Fruit fly (Drosophila melanogaster) whole organism, pupa: Measurements from ENCODE around the gene CG42749.

Source experiments
- CG10348 ChIP-seq: fragments of 200-800 bp; sonication (Bioruptor generic); IDR thresholded peaks from 2 replicates; pipeline ENCODE4 v1.3.6; 2022; ENCODE audit warnings: missing biosample characterization, missing genetic modification characterization
- CG12605 ChIP-seq: fragments of 200-800 bp; sonication (Bioruptor generic); IDR thresholded peaks from 2 replicates; pipeline ENCODE4 v1.3.6; 2022; ENCODE audit warnings: missing biosample characterization, missing genetic modification characterization
- CG13204 ChIP-seq: fragments of 200-800 bp; sonication (Bioruptor generic); optimal IDR thresholded peaks from 2 replicates; lab custom pipeline; 2018; ENCODE audit warnings: missing biosample characterization, mild to moderate bottlenecking, missing genetic modification characterization, moderate library complexity
- CG14655 ChIP-seq: fragments of 200-800 bp; sonication (Bioruptor generic); optimal IDR thresholded peaks from 3 replicates; lab custom pipeline; 2017; ENCODE audit warnings: mild to moderate bottlenecking, missing biosample characterization, missing genetic modification reagents, missing genetic modification characterization
- CG15710 ChIP-seq: fragments of 200-800 bp; sonication (Bioruptor generic); optimal IDR thresholded peaks from 2 replicates; lab custom pipeline; 2018; ENCODE audit warnings: missing biosample characterization, mild to moderate bottlenecking, missing genetic modification characterization, moderate library complexity
- CG17806 ChIP-seq: fragments of 200-800 bp; sonication (Bioruptor generic); optimal IDR thresholded peaks from 2 replicates; lab custom pipeline; 2018; ENCODE audit warnings: missing biosample characterization, mild to moderate bottlenecking, missing genetic modification characterization, moderate library complexity
- CG32121 ChIP-seq: fragments of 200-800 bp; sonication (Bioruptor generic); IDR thresholded peaks from 2 replicates; pipeline ENCODE4 v1.3.6; 2022; ENCODE audit warnings: missing biosample characterization, missing genetic modification characterization
- CG34367 ChIP-seq: fragments of 200-800 bp; sonication (Bioruptor generic); optimal IDR thresholded peaks from 2 replicates; lab custom pipeline; 2018; ENCODE audit warnings: missing biosample characterization, mild to moderate bottlenecking, missing genetic modification characterization
- CG4496 ChIP-seq: fragments of 200-800 bp; sonication (Bioruptor generic); IDR thresholded peaks from 3 replicates; pipeline ENCODE4 v1.3.6; 2022; ENCODE audit warnings: missing biosample characterization, missing genetic modification characterization
- CG8159 ChIP-seq: fragments of 200-800 bp; sonication (Bioruptor generic); optimal IDR thresholded peaks from 3 replicates; lab custom pipeline; 2018; ENCODE audit warnings: missing biosample characterization, mild to moderate bottlenecking, missing genetic modification characterization, moderate library complexity
- CG8301 ChIP-seq: fragments of 200-800 bp; sonication (Bioruptor generic); optimal IDR thresholded peaks from 2 replicates; lab custom pipeline; 2018; ENCODE audit warnings: missing biosample characterization, mild to moderate bottlenecking, missing genetic modification characterization
- CG9948 ChIP-seq: fragments of 200-800 bp; sonication (Bioruptor generic); optimal IDR thresholded peaks from 2 replicates; lab custom pipeline; 2018; ENCODE audit warnings: missing biosample characterization, mild to moderate bottlenecking, missing genetic modification characterization, moderate library complexity
- D1 ChIP-seq: fragments of 200-800 bp; sonication (Bioruptor generic); optimal IDR thresholded peaks from 2 replicates; lab custom pipeline; 2018; ENCODE audit warnings: missing biosample characterization, mild to moderate bottlenecking, missing genetic modification characterization, moderate library complexity
- EcR ChIP-seq: fragments of 200-800 bp; sonication (Bioruptor generic); optimal IDR thresholded peaks from 3 replicates; lab custom pipeline; 2019; ENCODE audit warnings: missing biosample characterization, missing genetic modification characterization, mild to moderate bottlenecking, moderate library complexity, missing genetic modification reagents
- Ets98B ChIP-seq: fragments of 200-800 bp; sonication (Bioruptor generic); IDR thresholded peaks from 2 replicates; pipeline ENCODE4 v1.3.6; 2022; ENCODE audit warnings: missing biosample characterization, missing genetic modification characterization
- Pif1A ChIP-seq: fragments of 200-800 bp; sonication (Bioruptor generic); optimal IDR thresholded peaks from 3 replicates; lab custom pipeline; 2016; ENCODE audit warnings: missing biosample characterization, missing genetic modification characterization
- Pif1B ChIP-seq: fragments of 200-800 bp; sonication (Bioruptor generic); optimal IDR thresholded peaks from 3 replicates; lab custom pipeline; 2016; ENCODE audit warnings: missing biosample characterization, missing genetic modification characterization
- Snoo ChIP-seq: fragments of 200-800 bp; sonication (Bioruptor generic); optimal IDR thresholded peaks from 3 replicates; lab custom pipeline; 2017; ENCODE audit warnings: missing biosample characterization, mild to moderate bottlenecking, missing genetic modification characterization, inconsistent platforms
- fd96Ca ChIP-seq: fragments of 200-800 bp; sonication (Bioruptor generic); IDR thresholded peaks from 3 replicates; pipeline ENCODE4 v1.3.6; 2022; ENCODE audit warnings: missing biosample characterization, missing genetic modification characterization
- gl ChIP-seq: fragments of 200-800 bp; sonication (Bioruptor generic); optimal IDR thresholded peaks from 2 replicates; lab custom pipeline; 2018; ENCODE audit warnings: missing biosample characterization, mild to moderate bottlenecking, missing genetic modification characterization
- rn ChIP-seq: fragments of 200-800 bp; sonication (Bioruptor generic); IDR thresholded peaks from 2 replicates; pipeline ENCODE4 v1.3.6; 2022; ENCODE audit warnings: missing biosample characterization, missing genetic modification characterization

The CG42749 gene

DNA sequence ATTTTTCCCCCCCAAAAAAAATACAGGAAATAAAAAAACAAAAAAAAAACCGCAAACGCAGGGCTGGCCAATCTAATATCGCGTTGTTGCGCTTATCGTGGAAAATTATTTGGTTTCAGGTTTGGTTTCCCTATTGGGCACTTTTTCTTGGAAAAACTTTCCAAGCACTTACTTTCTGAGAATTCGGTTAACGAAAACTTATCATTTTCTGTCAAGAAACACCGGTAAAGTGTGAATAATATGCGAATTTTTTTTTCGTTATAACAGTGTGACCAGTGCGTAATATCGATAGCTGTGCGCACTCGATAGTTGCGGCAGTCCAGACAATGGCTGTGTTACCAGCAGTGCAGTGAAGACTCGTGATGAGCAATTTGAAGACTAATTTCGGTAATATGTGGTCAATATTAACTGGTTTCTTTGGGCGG, 26.6 kb downstream of the CG42749 start, which contains the start of gene Rnp4F:
Gene Rnp4F, minus strand, starts transcription at position 238 of the 425 bp plus-strand sequence.
- TF ChIP-seq CG32121 (peak; percentile 63), CG13204 (GFP tag; lab: Kevin White, UChicago) (no peak), CG4496 (GFP tag; lab: Robert Waterston, UW) (peak; percentile 84; the same call in 2 of the 3 replicates), Ets98B (peak; percentile 60), CG34367 (tag; lab: Kevin White, UChicago) (peak; percentile 58), CG12605 (GFP tag; lab: Robert Waterston, UW) (peak; percentile 54), Snoo (tag; lab: Kevin White, UChicago) (peak; percentile 72), D1 (tag; lab: Kevin White, UChicago) (no peak), CG8301 (tag; lab: Kevin White, UChicago) (no peak), CG8159 (peak; percentile 54), CG10348 (no peak), fd96Ca (GFP tag; lab: Robert Waterston, UW) (peak; percentile 79), gl (tag; lab: Kevin White, UChicago) (peak; percentile 47), CG15710 (tag; lab: Kevin White, UChicago) (peak; percentile 72), rn (no peak), CG17806 (tag; lab: Kevin White, UChicago) (peak; percentile 50), CG9948 (tag; lab: Kevin White, UChicago) (peak; percentile 51)

DNA sequence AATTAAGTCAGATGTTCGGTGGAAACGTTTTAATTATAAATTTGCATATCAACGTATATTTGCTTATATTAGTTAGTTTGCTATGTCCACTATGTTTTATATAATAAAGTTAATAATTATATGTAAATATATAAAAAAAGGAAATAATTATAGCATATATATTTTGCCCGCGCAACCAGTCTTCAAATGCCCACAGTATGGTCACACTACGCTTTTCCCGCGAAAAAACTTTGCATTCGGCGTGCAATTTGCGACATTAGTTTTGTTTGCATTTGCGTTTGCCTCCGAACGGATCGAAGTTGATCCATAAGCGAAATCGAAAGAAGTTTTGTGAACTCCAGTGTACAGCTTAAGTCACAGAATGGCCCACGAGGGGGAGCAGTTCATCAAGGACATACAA, 27.8 kb downstream of the CG42749 start, which contains the start of gene Mcm3:
Gene Mcm3, plus strand, starts transcription at position 220 of the 400 bp plus-strand sequence.
- TF ChIP-seq CG13204 (GFP tag; lab: Kevin White, UChicago) (no peak), rn (no peak), CG32121 (no peak), CG14655 (GFP tag; lab: Kevin White, UChicago) (no peak), CG8159 (no peak), CG10348 (no peak), CG12605 (GFP tag; lab: Robert Waterston, UW) (no peak), CG34367 (tag; lab: Kevin White, UChicago) (no peak), CG15710 (tag; lab: Kevin White, UChicago) (no peak), CG8301 (tag; lab: Kevin White, UChicago) (no peak)
- TF ChIP-seq, all 21 proteins: peak for 0

DNA sequence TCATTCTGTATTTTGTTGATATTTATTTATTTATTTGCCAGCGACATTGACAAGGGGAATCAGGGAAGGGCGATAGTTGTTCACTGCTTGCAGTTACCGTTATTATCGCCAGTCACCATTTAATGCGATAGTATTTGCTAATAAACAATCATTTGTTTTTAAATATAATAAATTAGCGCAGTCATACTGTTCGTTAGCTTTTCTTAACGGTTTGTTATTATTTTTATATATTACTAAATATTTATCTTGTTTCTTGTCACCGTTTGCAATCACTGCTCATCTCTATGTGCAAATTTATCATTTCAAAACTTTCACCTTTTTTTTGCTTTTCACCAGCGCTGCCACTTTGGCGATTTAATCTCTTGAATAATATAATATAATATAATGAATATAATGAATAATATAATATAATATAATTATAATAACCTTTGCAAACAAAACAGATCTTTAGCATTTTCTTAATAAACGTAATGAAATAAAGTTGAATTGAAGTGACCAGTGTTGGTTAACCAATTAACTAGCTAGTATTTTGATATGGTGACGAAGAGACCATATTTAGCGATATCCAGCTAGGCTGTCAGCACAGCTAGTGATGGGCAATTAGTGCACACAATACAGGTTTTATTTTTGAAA, 33.5 kb downstream of the CG42749 start, which contains the start of the genes CG3309 and XRCC1:
Gene CG3309, minus strand, starts transcription at position 82 of the 633 bp plus-strand sequence.
Gene XRCC1, plus strand, starts transcription at position 611 of the 633 bp plus-strand sequence.
- TF ChIP-seq Pif1B (GFP tag; lab: Kevin White, UChicago) = no peak
- TF ChIP-seq Ets98B = peak; percentile 2; the same call in 1 of the 2 replicates
- peak; percentile 14 for TF ChIP-seq CG8301 (tag; lab: Kevin White, UChicago)
- TF ChIP-seq fd96Ca (GFP tag; lab: Robert Waterston, UW) = peak; percentile 53; the same call in 1 of the 3 replicates
- no peak for TF ChIP-seq Pif1A (GFP tag; lab: Kevin White, UChicago)
- TF ChIP-seq CG4496 (GFP tag; lab: Robert Waterston, UW) = peak; percentile 54; the same call in 1 of the 3 replicates
- TF ChIP-seq CG32121 = peak; percentile 40; the same call in 1 of the 2 replicates
- TF ChIP-seq CG17806 (tag; lab: Kevin White, UChicago) = no peak
- TF ChIP-seq rn = no peak
- peak; percentile 33 for TF ChIP-seq CG8159
- no peak for TF ChIP-seq CG12605 (GFP tag; lab: Robert Waterston, UW)
- TF ChIP-seq Snoo (tag; lab: Kevin White, UChicago) = peak; percentile 19

DNA sequence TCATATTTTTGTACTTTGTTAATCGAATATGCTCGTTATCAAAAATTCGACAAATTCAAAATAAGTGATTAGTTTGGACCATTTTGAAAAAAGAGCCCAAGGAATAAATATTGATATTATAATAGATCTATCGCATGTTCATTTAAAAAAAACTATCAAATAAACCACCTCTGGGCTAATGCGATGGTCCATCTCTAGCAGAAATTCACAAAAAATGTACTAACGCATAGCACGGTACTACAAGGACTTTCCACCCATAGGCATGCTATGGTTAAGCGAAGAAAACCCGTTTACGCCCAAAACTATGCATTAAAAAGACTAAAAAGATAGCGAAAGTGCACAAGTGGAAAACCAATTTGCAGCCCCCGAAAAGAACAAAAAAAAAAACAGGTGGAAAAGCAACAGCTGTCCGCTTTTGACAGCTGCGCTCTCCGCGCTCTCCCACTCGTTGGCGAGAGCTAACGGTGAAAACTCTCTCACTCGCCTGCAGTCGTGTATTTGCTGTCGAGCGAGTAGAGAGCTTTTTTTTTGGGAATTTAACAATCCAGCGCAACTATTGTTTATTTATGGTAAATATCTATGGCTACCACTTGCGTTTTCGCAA, 36.5 kb downstream of the CG42749 start, which contains the start of gene CanB:
Gene CanB, plus strand, starts transcription at position 241 of the 604 bp plus-strand sequence.
- 0 out of 2 replicates have a peak, but pooled peaks have one; percentile 22 for TF ChIP-seq CG12605 (GFP tag; lab: Robert Waterston, UW)
- TF ChIP-seq CG17806 (tag; lab: Kevin White, UChicago) = no peak
- no peak for TF ChIP-seq Pif1A (GFP tag; lab: Kevin White, UChicago)
- TF ChIP-seq CG4496 (GFP tag; lab: Robert Waterston, UW) = peak; percentile 75
- no peak for TF ChIP-seq rn

DNA sequence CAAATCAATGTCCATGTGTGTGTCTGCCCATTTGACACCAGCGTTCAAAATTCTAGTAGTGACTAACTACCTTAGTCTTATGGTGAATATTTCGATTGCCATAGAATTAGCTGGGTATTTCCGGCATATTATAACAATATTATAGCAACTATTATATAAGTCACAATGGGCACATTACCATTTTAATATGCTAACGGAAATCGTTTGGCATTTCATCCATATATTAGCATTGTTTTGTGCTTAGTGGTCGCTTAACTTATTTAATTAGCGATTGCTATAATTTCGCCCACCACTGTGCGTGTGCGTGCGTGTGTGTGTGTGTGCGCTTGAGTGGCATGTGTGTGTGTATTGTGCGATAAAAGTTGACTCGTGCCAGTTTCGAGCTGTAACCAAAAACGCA, 40.9 kb downstream of the CG42749 start:
- TF ChIP-seq CG15710 (tag; lab: Kevin White, UChicago) (peak; percentile 34), CG8301 (tag; lab: Kevin White, UChicago) (peak; percentile 24), CG14655 (GFP tag; lab: Kevin White, UChicago) (peak; percentile 18), CG17806 (tag; lab: Kevin White, UChicago) (no peak), CG4496 (GFP tag; lab: Robert Waterston, UW) (peak; percentile 23; the same call in 1 of the 3 replicates), CG34367 (tag; lab: Kevin White, UChicago) (no peak), CG9948 (tag; lab: Kevin White, UChicago) (peak; percentile 15), Pif1A (GFP tag; lab: Kevin White, UChicago) (no peak), CG32121 (peak; percentile 64), Ets98B (0 out of 2 replicates have a peak, but pooled peaks have one; percentile 22), CG12605 (GFP tag; lab: Robert Waterston, UW) (no peak; the same call in 1 of the 2 replicates), CG8159 (peak; percentile 53), EcR (no peak), Snoo (tag; lab: Kevin White, UChicago) (no peak)
